Fruit fly (Drosophila melanogaster) whole organism, embryonic: ENCODE measurements around the gene CkIIalpha-i3.

Source experiments
- Awh ChIP-seq: fragments of 200-800 bp; sonication (Bioruptor generic); IDR thresholded peaks from 2 replicates; pipeline ENCODE4, ENCODE4 v1.3.6; 2022; ENCODE audit warnings: missing biosample characterization, missing genetic modification characterization
- B-H2 ChIP-seq: fragments of 200-800 bp; sonication (Bioruptor generic); optimal IDR thresholded peaks from 2 replicates; lab custom pipeline; 2018; ENCODE audit warnings: missing biosample characterization, mild to moderate bottlenecking, missing genetic modification characterization
- C15 ChIP-seq: fragments of 200-800 bp; sonication (Bioruptor generic); IDR thresholded peaks from 3 replicates; pipeline ENCODE4 v1.3.6; 2022; ENCODE audit warnings: missing biosample characterization, missing genetic modification characterization
- CG10209 ChIP-seq: fragments of 200-800 bp; sonication (Bioruptor generic); optimal IDR thresholded peaks from 3 replicates; lab custom pipeline; 2017; ENCODE audit warnings: missing biosample characterization, mild to moderate bottlenecking, missing genetic modification characterization, missing genetic modification reagents
- CG1024 ChIP-seq: fragments of 200-800 bp; sonication (Bioruptor generic); IDR thresholded peaks from 2 replicates; pipeline ENCODE4 v1.3.6; 2022; ENCODE audit warnings: missing biosample characterization, missing genetic modification characterization
- CG11093 ChIP-seq: fragments of 200-800 bp; sonication (Bioruptor generic); IDR thresholded peaks from 3 replicates; pipeline ENCODE4 v1.3.6; 2022; ENCODE audit warnings: missing biosample characterization, missing genetic modification characterization
- CG12071 ChIP-seq: fragments of 200-800 bp; sonication (Bioruptor generic); optimal IDR thresholded peaks from 3 replicates; lab custom pipeline; 2018; ENCODE audit warnings: missing biosample characterization, mild to moderate bottlenecking, missing genetic modification characterization
- CG14965 ChIP-seq: fragments of 200-800 bp; sonication (Bioruptor generic); optimal IDR thresholded peaks from 2 replicates; lab custom pipeline; 2016; ENCODE audit warnings: missing biosample characterization, missing genetic modification characterization, borderline replicate concordance
- CG1603 ChIP-seq: fragments of 200-800 bp; sonication (Bioruptor generic); optimal IDR thresholded peaks from 2 replicates; lab custom pipeline; 2019; ENCODE audit warnings: missing biosample characterization, mild to moderate bottlenecking, missing genetic modification characterization, moderate library complexity
- CG17612 ChIP-seq: fragments of 200-800 bp; sonication (Bioruptor generic); IDR thresholded peaks from 2 replicates; pipeline ENCODE4 v1.3.6; 2022; ENCODE audit warnings: missing biosample characterization, missing genetic modification characterization
- CG17912 ChIP-seq: fragments of 200-800 bp; sonication (Bioruptor generic); optimal IDR thresholded peaks from 2 replicates; lab custom pipeline; 2018; ENCODE audit warnings: missing biosample characterization, mild to moderate bottlenecking, missing genetic modification characterization
- CG18764 ChIP-seq: fragments of 200-800 bp; sonication (Bioruptor generic); optimal IDR thresholded peaks from 3 replicates; lab custom pipeline; 2016; ENCODE audit warnings: missing biosample characterization, missing genetic modification characterization
- CG2678 ChIP-seq: fragments of 200-800 bp; sonication (Bioruptor generic); optimal IDR thresholded peaks from 3 replicates; lab custom pipeline; 2019; ENCODE audit warnings: missing biosample characterization, mild to moderate bottlenecking, missing genetic modification characterization, moderate library complexity
- CG34376 ChIP-seq: fragments of 200-800 bp; sonication (Bioruptor generic); optimal IDR thresholded peaks from 2 replicates; lab custom pipeline; 2018; ENCODE audit warnings: missing biosample characterization, mild to moderate bottlenecking, missing genetic modification characterization
- CG7745 ChIP-seq: fragments of 200-800 bp; sonication (Bioruptor generic); optimal IDR thresholded peaks from 2 replicates; lab custom pipeline; 2018; ENCODE audit warnings: missing biosample characterization, mild to moderate bottlenecking, missing genetic modification characterization, moderate library complexity
- CG7987 ChIP-seq: fragments of 200-800 bp; sonication (Bioruptor generic); optimal IDR thresholded peaks from 2 replicates; lab custom pipeline; 2018; ENCODE audit warnings: missing biosample characterization, mild to moderate bottlenecking, missing genetic modification characterization, moderate library complexity
- CG8290 ChIP-seq, 3 experiments: fragments of 200-800 bp; sonication (Bioruptor generic); optimal IDR thresholded peaks; 2 replicates each; lab custom pipeline; 2016 to 2019; ENCODE audit warnings: missing biosample characterization in 3 of 3, missing genetic modification characterization in 3 of 3, mild to moderate bottlenecking in 2 of 3, moderate library complexity in 1 of 3
- CG8388 ChIP-seq: fragments of 200-800 bp; sonication (Bioruptor generic); optimal IDR thresholded peaks from 2 replicates; lab custom pipeline; 2019; ENCODE audit warnings: missing biosample characterization, mild to moderate bottlenecking, missing genetic modification characterization, moderate library complexity
- CkIIα-i1 ChIP-seq: fragments of 200-800 bp; sonication (Bioruptor generic); IDR thresholded peaks from 2 replicates; pipeline ENCODE4 v1.3.6; 2022; ENCODE audit warnings: missing biosample characterization, missing genetic modification characterization
- CoRest ChIP-seq: fragments of 200-800 bp; sonication (Bioruptor generic); optimal IDR thresholded peaks from 3 replicates; lab custom pipeline; 2018; ENCODE audit warnings: missing biosample characterization, mild to moderate bottlenecking, missing genetic modification characterization, moderate library complexity
- Dad ChIP-seq: fragments of 200-800 bp; sonication (Bioruptor generic); optimal IDR thresholded peaks from 3 replicates; lab custom pipeline; 2016; ENCODE audit warnings: missing biosample characterization, missing genetic modification characterization
- Ets97D ChIP-seq: fragments of 200-800 bp; sonication (Bioruptor generic); optimal IDR thresholded peaks from 3 replicates; lab custom pipeline; 2016; ENCODE audit warnings: missing biosample characterization, missing genetic modification characterization
- H2.0 ChIP-seq: fragments of 200-800 bp; sonication (Bioruptor generic); IDR thresholded peaks from 2 replicates; pipeline ENCODE4 v1.3.6; 2022; ENCODE audit warnings: missing biosample characterization, missing genetic modification characterization
- Hr78 ChIP-seq, 2 experiments: fragments of 200-800 bp in 1 of 2; fragments of >200 bp in 1 of 2; sonication (Bioruptor generic) in 1 of 2; optimal IDR thresholded peaks; 2 replicates each; lab custom pipeline; 2017 to 2019; ENCODE audit warnings: missing biosample characterization in 2 of 2, missing genetic modification characterization in 2 of 2, mild to moderate bottlenecking in 1 of 2, moderate library complexity in 1 of 2
- MTF-1 ChIP-seq: fragments of 200-800 bp; sonication (Bioruptor generic); optimal IDR thresholded peaks from 2 replicates; lab custom pipeline; 2018; ENCODE audit warnings: missing biosample characterization, mild to moderate bottlenecking, missing genetic modification characterization, borderline replicate concordance
- NfI ChIP-seq: fragments of 200-800 bp; sonication (Bioruptor generic); optimal IDR thresholded peaks from 3 replicates; lab custom pipeline; 2018; ENCODE audit warnings: missing biosample characterization, mild to moderate bottlenecking, missing genetic modification characterization, moderate library complexity
- Rfx ChIP-seq: fragments of 200-800 bp; sonication (Bioruptor generic); IDR thresholded peaks from 2 replicates; pipeline ENCODE4 v1.3.6; 2022; ENCODE audit warnings: missing biosample characterization, missing genetic modification characterization
- Sox100B ChIP-seq: fragments of 200-800 bp; sonication (Bioruptor generic); optimal IDR thresholded peaks from 3 replicates; lab custom pipeline; 2018; ENCODE audit warnings: missing biosample characterization, mild to moderate bottlenecking, missing genetic modification characterization
- Stat92E ChIP-seq, 3 experiments: fragments of >200 bp in 2 of 3; fragments of 200-800 bp in 1 of 3; sonication (Bioruptor generic) in 1 of 3; optimal IDR thresholded peaks; 2 replicates each; lab custom pipeline; 2017 to 2019; ENCODE audit warnings: missing biosample characterization in 3 of 3, missing genetic modification characterization in 3 of 3, mild to moderate bottlenecking in 1 of 3, moderate library complexity in 1 of 3
- al ChIP-seq: fragments of 200-800 bp; sonication (Bioruptor generic); IDR thresholded peaks from 2 replicates; pipeline ENCODE4 v1.3.6; 2022; ENCODE audit warnings: missing biosample characterization, missing genetic modification characterization
- chn ChIP-seq: fragments of 200-800 bp; sonication (Bioruptor generic); optimal IDR thresholded peaks from 2 replicates; lab custom pipeline; 2016; ENCODE audit warnings: missing biosample characterization, missing genetic modification characterization
- crc ChIP-seq: fragments of 200-800 bp; sonication (Bioruptor generic); optimal IDR thresholded peaks from 2 replicates; lab custom pipeline; 2016; ENCODE audit warnings: missing biosample characterization, missing genetic modification characterization
- danr ChIP-seq: fragments of 200-800 bp; sonication (Bioruptor generic); IDR thresholded peaks from 2 replicates; pipeline ENCODE4 v1.3.6; 2022; ENCODE audit warnings: missing biosample characterization, missing genetic modification characterization
- dm ChIP-seq: fragments of 200-800 bp; sonication (Bioruptor generic); optimal IDR thresholded peaks from 3 replicates; lab custom pipeline; 2016; ENCODE audit warnings: missing biosample characterization, missing genetic modification characterization
- emc ChIP-seq: fragments of 200-800 bp; sonication (Bioruptor generic); optimal IDR thresholded peaks from 2 replicates; lab custom pipeline; 2016; ENCODE audit warnings: missing biosample characterization, missing genetic modification characterization
- esg ChIP-seq: fragments of 200-800 bp; sonication (Bioruptor generic); conservative IDR thresholded peaks from 2 replicates; pipeline ENCODE4 v1.3.6; 2022; ENCODE audit warnings: missing biosample characterization, missing genetic modification characterization
- ewg ChIP-seq: fragments of 200-800 bp; sonication (Bioruptor generic); optimal IDR thresholded peaks from 3 replicates; lab custom pipeline; 2017; ENCODE audit warnings: mild to moderate bottlenecking, missing biosample characterization, missing genetic modification reagents, missing genetic modification characterization
- ind ChIP-seq: fragments of 200-800 bp; sonication (Bioruptor generic); optimal IDR thresholded peaks from 3 replicates; lab custom pipeline; 2016; ENCODE audit warnings: missing biosample characterization, missing genetic modification characterization
- lab ChIP-seq: fragments of 200-800 bp; sonication (Bioruptor generic); optimal IDR thresholded peaks from 3 replicates; lab custom pipeline; 2017; ENCODE audit warnings: missing biosample characterization, missing genetic modification characterization, mild to moderate bottlenecking, moderate library complexity, missing genetic modification reagents
- lmd ChIP-seq: fragments of 200-800 bp; sonication (Bioruptor generic); IDR thresholded peaks from 2 replicates; pipeline ENCODE4 v1.3.6; 2022; ENCODE audit warnings: missing biosample characterization, missing genetic modification characterization
- mld ChIP-seq: fragments of 200-800 bp; sonication (Bioruptor generic); IDR thresholded peaks from 3 replicates; pipeline ENCODE4 v1.3.6; 2022; ENCODE audit warnings: missing biosample characterization, missing genetic modification characterization; ENCODE audit not compliant: partially characterized antibody
- org-1 ChIP-seq: fragments of 200-800 bp; sonication (Bioruptor generic); optimal IDR thresholded peaks from 2 replicates; lab custom pipeline; 2017; ENCODE audit warnings: missing biosample characterization, missing genetic modification characterization
- run ChIP-seq: fragments of 200-800 bp; sonication (Bioruptor generic); optimal IDR thresholded peaks from 3 replicates; lab custom pipeline; 2018; ENCODE audit warnings: missing biosample characterization, mild to moderate bottlenecking, missing genetic modification characterization
- sisA ChIP-seq: fragments of 200-800 bp; sonication (Bioruptor generic); IDR thresholded peaks from 2 replicates; pipeline ENCODE4 v1.3.6; 2022; ENCODE audit warnings: missing biosample characterization, missing genetic modification characterization
- slou ChIP-seq: fragments of 200-800 bp; sonication (Bioruptor generic); optimal IDR thresholded peaks from 3 replicates; lab custom pipeline; 2016; ENCODE audit warnings: missing biosample characterization, missing genetic modification characterization
- tna ChIP-seq: fragments of 200-800 bp; sonication (Bioruptor generic); IDR thresholded peaks from 2 replicates; pipeline ENCODE4 v1.3.6; 2022; ENCODE audit warnings: missing biosample characterization, missing genetic modification characterization; ENCODE audit not compliant: partially characterized antibody
- toy ChIP-seq: fragments of 200-800 bp; sonication (Bioruptor generic); IDR thresholded peaks from 2 replicates; pipeline ENCODE4 v1.3.6; 2022; ENCODE audit warnings: missing biosample characterization, missing genetic modification characterization
- tx ChIP-seq: fragments of 200-800 bp; sonication (Bioruptor generic); optimal IDR thresholded peaks from 2 replicates; lab custom pipeline; 2016; ENCODE audit warnings: missing biosample characterization, missing genetic modification characterization

Gene CkIIalpha-i3

DNA sequence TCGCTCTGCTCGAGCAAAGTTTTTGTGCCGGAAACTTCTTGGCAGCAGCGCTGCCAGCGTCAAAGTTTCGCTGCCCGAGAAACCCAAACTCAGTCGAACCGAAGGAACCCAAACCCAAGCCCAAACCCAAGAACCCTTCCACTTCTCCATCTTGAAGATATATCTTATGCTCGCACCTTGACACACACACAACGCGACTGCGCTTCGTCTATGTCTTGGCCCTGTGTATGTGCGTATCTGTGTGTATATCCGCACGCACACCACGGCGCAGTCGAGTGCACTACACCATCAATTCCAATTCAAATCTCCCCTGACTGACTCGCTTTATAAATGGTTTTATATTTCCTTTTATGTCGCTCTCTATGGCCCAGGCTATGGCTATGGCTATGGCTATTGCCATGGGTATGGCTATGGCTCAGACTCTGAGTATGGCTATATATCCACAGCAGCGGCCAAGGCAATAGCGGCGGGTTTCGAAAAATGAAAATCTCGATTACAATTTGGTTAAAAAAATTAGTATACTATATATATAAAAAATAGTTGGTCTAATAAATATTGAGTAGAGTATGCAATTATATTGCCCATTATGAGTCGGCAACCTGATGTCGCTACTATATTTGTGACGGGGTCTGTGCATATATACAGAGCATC is 13.9 kb downstream of the CkIIalpha-i3 start (continued):
- TF ChIP-seq NfI (GFP tag; lab: Kevin White, UChicago) (peak; percentile 93), Sox100B (peak; percentile 94), CG8290 (GFP tag; optimal IDR thresholded peaks at IDR 0.05; lab: Kevin White, UChicago) (peak; percentile 97), CG8290 (tag; optimal IDR thresholded peaks at IDR 0.05; lab: Kevin White, UChicago) (peak; percentile 69 to 82), org-1 (GFP tag; lab: Kevin White, UChicago) (peak; percentile 93), CG14965 (GFP tag; lab: Kevin White, UChicago) (no peak), esg (GFP tag; lab: Robert Waterston, UW) (peak; percentile 94), MTF-1 (peak; percentile 93), CG8388 (GFP tag; lab: Kevin White, UChicago) (peak; percentile 95), CG17912 (GFP tag; lab: Kevin White, UChicago) (peak; percentile 3), tx (GFP tag; lab: Kevin White, UChicago) (peak; percentile 26), mld (GFP tag; lab: Robert Waterston, UW) (no peak), CG1603 (tag; lab: Kevin White, UChicago) (peak; percentile 80), chn (GFP tag; lab: Kevin White, UChicago) (peak; percentile 70), tna (GFP tag; lab: Robert Waterston, UW) (no peak), dm (GFP tag; lab: Kevin White, UChicago) (peak; percentile 47), slou (GFP tag; lab: Kevin White, UChicago) (peak; percentile 74), ewg (GFP tag; lab: Kevin White, UChicago) (peak; percentile 88), CG12071 (peak; percentile 93), B-H2 (peak; percentile 25), CG17612 (GFP tag; lab: Robert Waterston, UW) (peak; percentile 78), H2.0 (GFP tag; lab: Robert Waterston, UW) (peak; percentile 94), CG2678 (tag; lab: Kevin White, UChicago) (peak; percentile 97), CoRest (tag; lab: Kevin White, UChicago) (peak; percentile 95), CG34376 (GFP tag; lab: Kevin White, UChicago) (peak; percentile 69), al (GFP tag; lab: Robert Waterston, UW) (peak; percentile 90), Rfx (GFP tag; lab: Robert Waterston, UW) (peak; percentile 97), run (tag; lab: Kevin White, UChicago) (peak; percentile 92), emc (GFP tag; lab: Kevin White, UChicago) (no peak), Awh (GFP tag; lab: Robert Waterston, UW) (peak; percentile 96), C15 (peak; percentile 90), danr (GFP tag; lab: Robert Waterston, UW) (peak; percentile 92), sisA (GFP tag; lab: Robert Waterston, UW) (peak; percentile 94), CG7987 (peak; percentile 91), Ets97D (peak; percentile 23), CG7745 (peak; percentile 78), Stat92E (GFP tag; optimal IDR thresholded peaks at IDR 0.05; lab: Kevin White, UChicago) (peak in 1 of 3 experiments; percentile 94), Dad (GFP tag; lab: Kevin White, UChicago) (peak; percentile 66), crc (GFP tag; lab: Kevin White, UChicago) (no peak), CG10209 (GFP tag; lab: Kevin White, UChicago) (peak; percentile 96), toy (peak; percentile 92), CG11093 (GFP tag; lab: Robert Waterston, UW) (peak; percentile 93), CG18764 (GFP tag; lab: Kevin White, UChicago) (peak; percentile 87), CG1024 (GFP tag; lab: Robert Waterston, UW) (peak; percentile 92), Hr78 (GFP tag; optimal IDR thresholded peaks at IDR 0.05; lab: Kevin White, UChicago) (peak in 1 of 2 experiments; percentile 89), lab (GFP tag; lab: Kevin White, UChicago) (peak; percentile 98), lmd (GFP tag; lab: Robert Waterston, UW) (peak; percentile 95), ind (peak; percentile 93), CkIIα-i1 (GFP tag; lab: Robert Waterston, UW) (peak; percentile 80)
